Worm (Caenorhabditis elegans) whole organism, L2 larva: ENCODE results near the gene C55A6.1.

Experiments
- ama-1 ChIP-seq: fragments of 150-350 bp; optimal IDR thresholded peaks from 2 replicates; lab custom pipeline; 2018; ENCODE audit warnings: inconsistent platforms
- skn-1 ChIP-seq: sonication (generic microtip); optimal IDR thresholded peaks from 2 replicates; lab custom pipeline; 2017; ENCODE audit warnings: missing biosample characterization, missing genetic modification characterization
- ztf-4 ChIP-seq: fragments of 150-350 bp; optimal IDR thresholded peaks from 2 replicates; lab custom pipeline; 2014; ENCODE audit warnings: missing biosample characterization, missing genetic modification characterization

ce11 chrV:11474399-11474798 lies 30.4 kb downstream of the C55A6.1 start, which contains the start of gene nas-22:
- no peak for TF ChIP-seq skn-1 (tag; lab: Kevin White, UChicago)
- TF ChIP-seq ama-1 (lab: Kevin White, UChicago) = no peak
- no peak for TF ChIP-seq ztf-4
